Worm (Caenorhabditis elegans) whole organism, midembryonic: ENCODE data around the gene oma-2.

Experiments
- T22C8.4 ChIP-seq: fragments of 200-800 bp; sonication (Bioruptor generic); IDR thresholded peaks from 2 replicates; pipeline ENCODE4 v1.3.6; 2022; ENCODE audit warnings: missing genetic modification characterization, missing compliant biosample characterization
- cog-1 ChIP-seq: sonication (generic microtip); optimal IDR thresholded peaks from 2 replicates; lab custom pipeline; 2016; ENCODE audit warnings: missing genetic modification characterization, missing compliant biosample characterization
- flt-1 ChIP-seq: fragments of 200-800 bp; sonication (Bioruptor generic); IDR thresholded peaks from 2 replicates; pipeline ENCODE4 v1.3.6; 2022; ENCODE audit warnings: missing genetic modification characterization, missing compliant biosample characterization
- klf-2 ChIP-seq: fragments of 200-800 bp; sonication (Bioruptor generic); conservative IDR thresholded peaks from 2 replicates; pipeline ENCODE4 v1.3.6; 2022; ENCODE audit warnings: missing genetic modification reagents, missing genetic modification characterization, missing compliant biosample characterization
- med-1 ChIP-seq: sonication (generic microtip); optimal IDR thresholded peaks from 2 replicates; lab custom pipeline; 2017; ENCODE audit warnings: missing genetic modification characterization, mild to moderate bottlenecking, missing compliant biosample characterization, antibody characterized with exemption, missing genetic modification reagents; ENCODE audit not compliant: insufficient read depth
- ref-1 ChIP-seq: fragments of 200-800 bp; sonication (Bioruptor generic); conservative IDR thresholded peaks from 2 replicates; pipeline ENCODE4 v1.3.6; 2022; ENCODE audit warnings: missing genetic modification reagents, missing genetic modification characterization, missing compliant biosample characterization
- tab-1 ChIP-seq: fragments of 200-800 bp; sonication (Bioruptor generic); IDR thresholded peaks from 2 replicates; pipeline ENCODE4 v1.3.6; 2022; ENCODE audit warnings: missing genetic modification characterization, missing compliant biosample characterization
- ztf-23 ChIP-seq: fragments of 200-800 bp; sonication (Bioruptor generic); IDR thresholded peaks from 2 replicates; pipeline ENCODE4 v1.3.6; 2022; ENCODE audit warnings: missing genetic modification reagents, missing genetic modification characterization, missing compliant biosample characterization
- ztf-29 ChIP-seq: fragments of 200-800 bp; sonication (Bioruptor generic); IDR thresholded peaks from 2 replicates; pipeline ENCODE4 v1.3.6; 2022; ENCODE audit warnings: missing genetic modification reagents, missing genetic modification characterization, missing compliant biosample characterization

Gene oma-2

DNA sequence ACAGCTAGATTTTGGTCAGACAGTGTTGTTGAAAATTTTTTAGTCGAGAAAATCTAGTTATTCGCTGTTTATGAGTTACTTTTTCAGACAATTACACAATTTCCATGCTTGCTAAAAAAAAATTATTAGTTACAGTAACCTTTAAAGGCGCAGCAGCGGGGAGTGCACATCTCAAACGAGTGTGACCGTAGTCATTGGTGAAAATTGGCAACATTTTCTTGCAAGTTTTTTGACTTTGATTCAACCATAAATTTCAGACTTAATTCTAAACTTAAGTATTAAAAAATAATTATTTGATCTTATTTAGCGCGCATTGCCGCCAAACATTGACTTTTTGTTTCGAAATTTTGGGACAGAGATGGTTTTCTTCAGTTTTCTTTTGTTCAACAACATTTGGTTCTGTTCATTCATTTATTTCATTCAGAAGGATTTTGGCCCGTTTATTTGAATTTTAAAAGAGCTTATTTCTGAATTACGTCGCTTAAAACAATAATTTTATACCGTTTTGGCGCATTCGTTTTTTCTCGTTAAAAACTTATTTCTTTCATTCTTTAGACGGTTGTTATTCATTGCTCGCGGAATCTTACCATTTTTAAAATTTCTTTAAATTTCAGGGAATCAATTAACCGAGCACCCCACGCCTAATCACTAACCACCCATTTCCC, at the start of gene oma-2:
oma-2 (plus strand) TSS at position 615 of the 665 bp plus-strand sequence.
- TF ChIP-seq ztf-29 (GFP tag; lab: Robert Waterston, UW) (no peak), ref-1 (GFP tag; lab: Robert Waterston, UW) (no peak), ztf-23 (GFP tag; lab: Robert Waterston, UW) (no peak), flt-1 (GFP tag; lab: Robert Waterston, UW) (no peak), tab-1 (GFP tag; lab: Robert Waterston, UW) (no peak), klf-2 (no peak), T22C8.4 (GFP tag; lab: Robert Waterston, UW) (no peak), cog-1 (no peak), med-1 (GFP tag; lab: Kevin White, UChicago) (no peak)

ce11 chrV:7980370-7980987, 48.8 kb upstream of the oma-2 start:
- no peak for TF ChIP-seq tab-1 (GFP tag; lab: Robert Waterston, UW)
- TF ChIP-seq flt-1 (GFP tag; lab: Robert Waterston, UW): no peak
- no peak for TF ChIP-seq ztf-29 (GFP tag; lab: Robert Waterston, UW)
- no peak for TF ChIP-seq T22C8.4 (GFP tag; lab: Robert Waterston, UW)
- no peak for TF ChIP-seq ztf-23 (GFP tag; lab: Robert Waterston, UW)
- no peak for TF ChIP-seq med-1 (GFP tag; lab: Kevin White, UChicago)
- no peak for TF ChIP-seq cog-1
- no peak for TF ChIP-seq klf-2
- no peak for TF ChIP-seq ref-1 (GFP tag; lab: Robert Waterston, UW)

DNA sequence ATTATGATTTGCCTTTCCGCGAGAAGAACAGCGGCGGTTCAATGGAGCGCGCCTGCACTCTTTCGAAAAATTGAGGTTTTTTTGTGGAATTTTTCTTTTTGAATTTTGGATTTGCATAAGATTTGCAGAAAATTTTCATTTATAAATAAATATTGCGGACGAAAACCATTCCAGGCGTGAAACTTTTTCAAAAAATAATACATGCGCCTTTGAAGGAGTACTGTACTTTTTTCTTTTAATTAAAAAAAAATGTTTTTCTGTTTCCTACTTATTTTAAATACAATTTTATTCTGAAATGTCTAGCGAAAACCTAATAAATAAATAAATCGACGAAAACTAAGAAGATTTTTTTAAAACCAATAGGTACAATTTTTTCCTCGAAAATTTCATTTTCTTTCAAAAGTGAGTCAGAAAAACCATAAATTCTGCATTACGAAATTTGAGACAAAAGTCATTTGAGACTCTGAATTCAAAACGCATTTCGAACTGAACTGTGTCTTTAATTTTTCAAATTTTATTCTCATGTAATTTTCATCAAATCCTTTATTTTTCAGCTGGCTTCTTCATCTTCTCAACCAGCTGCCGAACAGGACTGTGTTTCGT, 48.1 kb upstream of the oma-2 start, which contains the start of gene F26D11.1:
F26D11.1 (plus strand) TSS at position 553 of the 603 bp plus-strand sequence.
- TF ChIP-seq cog-1: no peak
- TF ChIP-seq tab-1 (GFP tag; lab: Robert Waterston, UW): no peak
- TF ChIP-seq ref-1 (GFP tag; lab: Robert Waterston, UW): no peak
- TF ChIP-seq ztf-23 (GFP tag; lab: Robert Waterston, UW): no peak
- no peak for TF ChIP-seq T22C8.4 (GFP tag; lab: Robert Waterston, UW)
- no peak for TF ChIP-seq klf-2
- TF ChIP-seq ztf-29 (GFP tag; lab: Robert Waterston, UW): no peak
- TF ChIP-seq flt-1 (GFP tag; lab: Robert Waterston, UW): no peak

DNA sequence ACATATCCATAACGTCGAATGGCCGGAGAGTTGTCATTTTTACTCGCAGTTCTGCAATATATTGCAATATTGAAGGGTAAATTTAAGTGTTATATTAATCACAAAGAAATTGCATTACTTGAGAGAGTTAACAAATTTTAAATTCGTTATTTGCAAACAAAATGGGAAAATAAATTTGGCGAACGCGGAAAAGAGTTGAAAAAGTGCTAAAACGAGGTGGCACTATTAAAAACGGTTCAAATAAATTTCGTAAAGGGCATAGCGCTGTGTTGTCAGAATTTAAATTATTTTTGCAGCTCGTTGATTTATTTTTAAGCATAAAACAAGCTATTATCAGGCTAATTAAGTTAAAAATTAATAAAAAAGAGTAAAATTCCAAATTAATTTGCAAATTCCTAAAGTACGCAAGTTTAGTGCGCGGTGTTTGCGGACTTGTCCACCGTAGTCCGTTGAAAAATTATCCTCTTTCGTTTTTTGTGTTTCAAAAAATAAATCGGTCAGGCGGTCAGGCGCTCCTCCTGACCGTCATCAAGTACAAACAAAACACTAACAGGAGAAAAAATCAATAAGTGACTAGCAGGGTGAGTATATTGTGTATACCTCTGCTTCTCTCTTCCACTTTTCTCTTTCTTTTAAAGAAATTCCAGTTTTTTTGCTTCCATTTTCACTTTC, 45.7 kb upstream of the oma-2 start, which contains the start of the genes natb-1 and abhd-12:
natb-1 (minus strand) TSS at position 51 of the 672 bp plus-strand sequence.
abhd-12 (plus strand) TSS at position 499 of the 672 bp plus-strand sequence.
- no peak for TF ChIP-seq ztf-23 (GFP tag; lab: Robert Waterston, UW)
- TF ChIP-seq cog-1: no peak
- TF ChIP-seq flt-1 (GFP tag; lab: Robert Waterston, UW): 0 out of 2 replicates have a peak, but pooled peaks have one; percentile 52
- TF ChIP-seq klf-2: no peak

DNA sequence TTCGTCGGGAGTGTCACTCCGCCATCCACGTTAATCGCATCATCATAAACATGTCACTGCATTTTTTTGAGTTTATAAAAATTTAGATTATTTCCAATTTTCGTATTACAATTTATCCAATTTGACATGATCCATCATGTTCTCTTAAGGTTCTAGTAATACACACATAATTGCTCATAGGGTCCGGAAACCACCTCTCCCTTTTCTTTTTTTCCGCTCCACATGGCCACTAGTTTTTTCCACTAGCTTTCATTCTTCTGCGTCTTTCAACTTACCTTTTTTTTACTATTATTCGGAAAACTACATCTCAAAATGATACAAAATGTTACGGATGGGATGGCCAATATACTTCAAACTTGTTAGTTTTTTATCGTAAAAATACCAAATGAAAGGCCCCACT, 43.4 kb upstream of the oma-2 start, which contains the start of gene Y97E10AL.1:
Y97E10AL.1 (plus strand) TSS at position 301 of the 400 bp plus-strand sequence.
- no peak for TF ChIP-seq tab-1 (GFP tag; lab: Robert Waterston, UW)
- no peak for TF ChIP-seq klf-2
- TF ChIP-seq cog-1: no peak
- TF ChIP-seq ztf-29 (GFP tag; lab: Robert Waterston, UW): no peak

ce11 chrV:7994570-7994969, 34.7 kb upstream of the oma-2 start, which contains the start of gene ceh-76:
Gene ceh-76, minus strand, starts transcription at chrV:7994670.
- TF ChIP-seq med-1 (GFP tag; lab: Kevin White, UChicago) (no peak), klf-2 (no peak), ztf-29 (GFP tag; lab: Robert Waterston, UW) (no peak), cog-1 (no peak), ztf-23 (GFP tag; lab: Robert Waterston, UW) (no peak), T22C8.4 (GFP tag; lab: Robert Waterston, UW) (no peak), tab-1 (GFP tag; lab: Robert Waterston, UW) (no peak), flt-1 (GFP tag; lab: Robert Waterston, UW) (no peak), ref-1 (GFP tag; lab: Robert Waterston, UW) (no peak)

- TF ChIP-seq tab-1 (GFP tag; lab: Robert Waterston, UW) (no peak), T22C8.4 (GFP tag; lab: Robert Waterston, UW) (no peak)
These were observed 34.1 kb upstream of the oma-2 start for ce11 chrV:7995165-7995564.

ce11 chrV:7995878-7996277, 33.4 kb upstream of the oma-2 start, which contains the start of gene Y97E10AR.2:
Gene Y97E10AR.2, plus strand, starts transcription at chrV:7996178.
- TF ChIP-seq klf-2 (no peak), ztf-23 (GFP tag; lab: Robert Waterston, UW) (no peak), cog-1 (no peak), med-1 (GFP tag; lab: Kevin White, UChicago) (no peak), ref-1 (GFP tag; lab: Robert Waterston, UW) (no peak), tab-1 (GFP tag; lab: Robert Waterston, UW) (no peak), ztf-29 (GFP tag; lab: Robert Waterston, UW) (no peak), T22C8.4 (GFP tag; lab: Robert Waterston, UW) (no peak), flt-1 (GFP tag; lab: Robert Waterston, UW) (no peak)
